Worm (Caenorhabditis elegans): Measurements from ENCODE around the gene C02G6.2.

DNA sequence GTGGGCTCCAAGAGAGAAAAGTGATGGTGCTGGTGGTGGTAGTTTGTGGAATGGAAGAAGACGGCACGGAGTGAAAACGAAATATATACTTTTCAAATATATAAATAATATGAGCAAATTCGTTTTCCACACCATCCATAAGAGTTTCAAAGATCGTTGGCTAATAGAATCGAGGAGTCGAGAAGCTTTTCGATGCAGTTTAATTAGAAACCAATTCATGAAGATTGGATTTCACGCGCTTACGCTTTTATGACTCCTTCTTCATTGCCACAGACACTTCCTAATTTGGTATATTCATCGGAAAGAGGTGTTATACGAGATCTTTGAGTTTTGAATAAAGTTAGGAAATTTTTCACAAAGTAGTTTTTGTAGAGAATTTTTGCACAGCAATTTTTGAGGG is 21.2 kb upstream of the C02G6.2 start:
- no peak for TF ChIP-seq egl-44 (GFP tag; IDR thresholded peaks at IDR 0.05)
- no peak for TF ChIP-seq ceh-79 (tag; optimal IDR thresholded peaks at IDR 0.05)
- no peak for TF ChIP-seq C17E4.6 (GFP tag; IDR thresholded peaks at IDR 0.05)
- TF ChIP-seq F22D6.2 (tag; optimal IDR thresholded peaks at IDR 0.05) = no peak
- no peak for TF ChIP-seq F55B11.4 (tag; optimal IDR thresholded peaks at IDR 0.05; ENCODE audit: borderline replicate concordance, insufficient read depth)
- no peak for TF ChIP-seq madf-6 (GFP tag; IDR thresholded peaks at IDR 0.05)
- no peak for TF ChIP-seq unc-130 (GFP tag; optimal IDR thresholded peaks at IDR 0.05)
- no peak for TF ChIP-seq ztf-25 (GFP tag; IDR thresholded peaks at IDR 0.05)
- no peak for TF ChIP-seq ztf-26 (tag; optimal IDR thresholded peaks at IDR 0.05)
- TF ChIP-seq ama-1 (optimal IDR thresholded peaks at IDR 0.05) = no peak
- TF ChIP-seq ama-1 (GFP tag; optimal IDR thresholded peaks at IDR 0.05) = no peak
- no peak for TF ChIP-seq Y67H2A.10 (GFP tag; conservative IDR thresholded peaks at IDR 0.05)
- no peak for TF ChIP-seq hsf-1 (GFP tag; IDR thresholded peaks at IDR 0.05)
- no peak for TF ChIP-seq bed-1 (GFP tag; IDR thresholded peaks at IDR 0.05)

Measured in whole organism, young adult.